Worm (Caenorhabditis elegans): ENCODE measurements around the gene asm-2.

ce11 chrX:11310285-11310838 lies 13.7 kb downstream of the asm-2 start, which contains the start of gene F08G12.5:
- TF ChIP-seq tab-1 (GFP tag; IDR thresholded peaks at IDR 0.05) (no peak), T22C8.4 (GFP tag; IDR thresholded peaks at IDR 0.05) (no peak)

All from whole organism, midembryonic.